Worm (Caenorhabditis elegans) whole organism, L2 larva: ENCODE results near the gene T22B7.22.

Source experiments
- C34F6.9 ChIP-seq: fragments of 150-350 bp; optimal IDR thresholded peaks from 2 replicates; lab custom pipeline; 2014; ENCODE audit warnings: missing biosample characterization, missing genetic modification characterization
- F13H6.1 ChIP-seq: sonication (generic microtip); optimal IDR thresholded peaks from 2 replicates; lab custom pipeline; 2016; ENCODE audit warnings: missing genetic modification characterization, missing compliant biosample characterization
- R02D3.7 ChIP-seq: fragments of 150-350 bp; optimal IDR thresholded peaks from 2 replicates; lab custom pipeline; 2014; ENCODE audit warnings: missing biosample characterization, missing genetic modification characterization
- Y55F3AM.14 ChIP-seq: fragments of 200-800 bp; sonication (Bioruptor generic); optimal IDR thresholded peaks from 2 replicates; lab custom pipeline; 2018; ENCODE audit warnings: mild to moderate bottlenecking, missing genetic modification characterization, missing compliant biosample characterization
- ZK546.5 ChIP-seq: sonication (generic microtip); optimal IDR thresholded peaks from 2 replicates; lab custom pipeline; 2017; ENCODE audit warnings: missing biosample characterization, missing genetic modification characterization
- alr-1 ChIP-seq: fragments of 150-350 bp; optimal IDR thresholded peaks from 2 replicates; lab custom pipeline; 2014; ENCODE audit warnings: missing biosample characterization, missing genetic modification characterization
- aly-2 ChIP-seq: fragments of 150-350 bp; optimal IDR thresholded peaks from 2 replicates; lab custom pipeline; 2014; ENCODE audit warnings: missing biosample characterization, missing genetic modification characterization
- ama-1 ChIP-seq: fragments of 150-350 bp; optimal IDR thresholded peaks from 2 replicates; lab custom pipeline; 2018; ENCODE audit warnings: inconsistent platforms
- blmp-1 ChIP-seq: sonication (generic microtip); optimal IDR thresholded peaks from 2 replicates; lab custom pipeline; 2017; ENCODE audit warnings: missing genetic modification characterization, mild to moderate bottlenecking, missing compliant biosample characterization, antibody characterized with exemption, moderate library complexity; ENCODE audit not compliant: insufficient read depth
- ceh-16 ChIP-seq: fragments of 150-350 bp; optimal IDR thresholded peaks from 2 replicates; lab custom pipeline; 2014; ENCODE audit warnings: missing biosample characterization, missing genetic modification characterization
- ceh-82 ChIP-seq: fragments of 150-350 bp; optimal IDR thresholded peaks from 2 replicates; lab custom pipeline; 2014; ENCODE audit warnings: missing biosample characterization, missing genetic modification characterization
- crh-2 ChIP-seq: sonication (generic microtip); optimal IDR thresholded peaks from 2 replicates; lab custom pipeline; 2017; ENCODE audit warnings: missing biosample characterization, missing genetic modification characterization
- dmd-4 ChIP-seq: sonication (generic microtip); optimal IDR thresholded peaks from 2 replicates; lab custom pipeline; 2017; ENCODE audit warnings: missing biosample characterization, missing genetic modification characterization
- egl-27 ChIP-seq: sonication (generic microtip); optimal IDR thresholded peaks from 3 replicates; lab custom pipeline; 2017; ENCODE audit warnings: missing biosample characterization, missing genetic modification reagents, missing genetic modification characterization
- elt-1 ChIP-seq: fragments of 150-350 bp; optimal IDR thresholded peaks from 2 replicates; lab custom pipeline; 2014; ENCODE audit warnings: missing biosample characterization, missing genetic modification characterization
- elt-3 ChIP-seq: sonication (generic microtip); optimal IDR thresholded peaks from 2 replicates; lab custom pipeline; 2017; ENCODE audit warnings: missing biosample characterization, missing genetic modification characterization
- fos-1 ChIP-seq: fragments of 150-350 bp; optimal IDR thresholded peaks from 2 replicates; lab custom pipeline; 2014; ENCODE audit warnings: missing biosample characterization, missing genetic modification characterization
- gmeb-1 ChIP-seq: fragments of 150-350 bp; optimal IDR thresholded peaks from 2 replicates; lab custom pipeline; 2014; ENCODE audit warnings: missing biosample characterization, missing genetic modification characterization
- lin-11 ChIP-seq: fragments of 150-350 bp; sonication (generic microtip); optimal IDR thresholded peaks from 2 replicates; lab custom pipeline; 2014; ENCODE audit warnings: missing biosample characterization, missing genetic modification characterization, inconsistent platforms, mixed read lengths
- lin-13 ChIP-seq: fragments of 150-350 bp; optimal IDR thresholded peaks from 2 replicates; lab custom pipeline; 2014; ENCODE audit warnings: missing biosample characterization, missing genetic modification reagents, missing genetic modification characterization
- lin-39 ChIP-seq: fragments of 150-350 bp; optimal IDR thresholded peaks from 2 replicates; lab custom pipeline; 2014; ENCODE audit warnings: missing biosample characterization, missing genetic modification reagents, missing genetic modification characterization
- lsy-2 ChIP-seq, 2 experiments: fragments of 150-350 bp in 1 of 2; sonication (generic microtip) in 1 of 2; optimal IDR thresholded peaks; 2 replicates each; lab custom pipeline; 2014 to 2017; ENCODE audit warnings: missing biosample characterization in 2 of 2, missing genetic modification characterization in 2 of 2
- mab-5 ChIP-seq: fragments of 150-350 bp; optimal IDR thresholded peaks from 2 replicates; lab custom pipeline; 2014; ENCODE audit warnings: missing biosample characterization, missing genetic modification characterization
- mbf-1 ChIP-seq: sonication (generic microtip); optimal IDR thresholded peaks from 2 replicates; lab custom pipeline; 2017; ENCODE audit warnings: missing biosample characterization, missing genetic modification characterization
- mdl-1 ChIP-seq, 2 experiments: fragments of 150-350 bp in 1 of 2; sonication (generic microtip) in 1 of 2; optimal IDR thresholded peaks; 2 replicates each; lab custom pipeline; 2017; ENCODE audit warnings: missing biosample characterization in 2 of 2, missing genetic modification characterization in 2 of 2
- nhr-10 ChIP-seq: sonication (generic microtip); optimal IDR thresholded peaks from 2 replicates; lab custom pipeline; 2017; ENCODE audit warnings: missing biosample characterization, missing genetic modification characterization
- nhr-11 ChIP-seq: fragments of 150-350 bp; optimal IDR thresholded peaks from 2 replicates; lab custom pipeline; 2014; ENCODE audit warnings: missing biosample characterization, missing genetic modification characterization
- nhr-12 ChIP-seq: fragments of 150-350 bp; optimal IDR thresholded peaks from 2 replicates; lab custom pipeline; 2014; ENCODE audit warnings: missing biosample characterization, missing genetic modification characterization
- nhr-129 ChIP-seq: fragments of 150-350 bp; optimal IDR thresholded peaks from 2 replicates; lab custom pipeline; 2014; ENCODE audit warnings: missing biosample characterization, missing genetic modification characterization
- nhr-21 ChIP-seq: fragments of 150-350 bp; optimal IDR thresholded peaks from 2 replicates; lab custom pipeline; 2014; ENCODE audit warnings: missing biosample characterization, missing genetic modification characterization
- nhr-23 ChIP-seq: fragments of 150-350 bp; optimal IDR thresholded peaks from 2 replicates; lab custom pipeline; 2014; ENCODE audit warnings: missing biosample characterization, missing genetic modification reagents, missing genetic modification characterization
- nhr-237 ChIP-seq: fragments of 150-350 bp; optimal IDR thresholded peaks from 2 replicates; lab custom pipeline; 2014; ENCODE audit warnings: missing biosample characterization, missing genetic modification characterization
- nhr-25 ChIP-seq: fragments of 150-350 bp; sonication (generic microtip); optimal IDR thresholded peaks from 3 replicates; lab custom pipeline; 2014; ENCODE audit warnings: missing biosample characterization, missing genetic modification characterization
- nhr-6 ChIP-seq: fragments of 150-350 bp; optimal IDR thresholded peaks from 2 replicates; lab custom pipeline; 2014; ENCODE audit warnings: missing biosample characterization, missing genetic modification characterization
- nhr-77 ChIP-seq: fragments of 150-350 bp; optimal IDR thresholded peaks from 2 replicates; lab custom pipeline; 2014; ENCODE audit warnings: missing biosample characterization, missing genetic modification characterization
- peb-1 ChIP-seq: fragments of 150-350 bp; optimal IDR thresholded peaks from 2 replicates; lab custom pipeline; 2014; ENCODE audit warnings: missing biosample characterization, missing genetic modification characterization
- sem-4 ChIP-seq: fragments of 150-350 bp; optimal IDR thresholded peaks from 2 replicates; lab custom pipeline; 2014; ENCODE audit warnings: missing biosample characterization, missing genetic modification reagents, missing genetic modification characterization
- skn-1 ChIP-seq: sonication (generic microtip); optimal IDR thresholded peaks from 2 replicates; lab custom pipeline; 2017; ENCODE audit warnings: missing biosample characterization, missing genetic modification characterization
- sma-3 ChIP-seq: sonication (generic microtip); optimal IDR thresholded peaks from 2 replicates; lab custom pipeline; 2016; ENCODE audit warnings: missing genetic modification reagents, missing genetic modification characterization, missing compliant biosample characterization
- snpc-4 ChIP-seq: fragments of 150-350 bp; optimal IDR thresholded peaks from 2 replicates; lab custom pipeline; 2014; ENCODE audit warnings: missing biosample characterization, missing genetic modification characterization
- unc-39 ChIP-seq: fragments of 150-350 bp; optimal IDR thresholded peaks from 2 replicates; lab custom pipeline; 2014; ENCODE audit warnings: missing biosample characterization, missing genetic modification characterization
- unc-55 ChIP-seq: fragments of 150-350 bp; sonication (generic microtip); optimal IDR thresholded peaks from 3 replicates; lab custom pipeline; 2014; ENCODE audit warnings: missing biosample characterization, missing genetic modification reagents, missing genetic modification characterization
- unc-62 ChIP-seq: fragments of 150-350 bp; optimal IDR thresholded peaks from 2 replicates; lab custom pipeline; 2014; ENCODE audit warnings: missing biosample characterization, missing genetic modification reagents, missing genetic modification characterization
- zag-1 ChIP-seq: fragments of 150-350 bp; optimal IDR thresholded peaks from 2 replicates; lab custom pipeline; 2014; ENCODE audit warnings: missing biosample characterization, missing genetic modification characterization
- ztf-1 ChIP-seq: fragments of 200-800 bp; sonication (Bioruptor generic); conservative IDR thresholded peaks from 2 replicates; pipeline ENCODE4 v1.3.6; 2022; ENCODE audit warnings: missing genetic modification characterization, missing compliant biosample characterization
- ztf-11 ChIP-seq: sonication (generic microtip); optimal IDR thresholded peaks from 2 replicates; lab custom pipeline; 2017; ENCODE audit warnings: missing biosample characterization, missing genetic modification characterization
- ztf-4 ChIP-seq: fragments of 150-350 bp; optimal IDR thresholded peaks from 2 replicates; lab custom pipeline; 2014; ENCODE audit warnings: missing biosample characterization, missing genetic modification characterization

The T22B7.22 gene

DNA sequence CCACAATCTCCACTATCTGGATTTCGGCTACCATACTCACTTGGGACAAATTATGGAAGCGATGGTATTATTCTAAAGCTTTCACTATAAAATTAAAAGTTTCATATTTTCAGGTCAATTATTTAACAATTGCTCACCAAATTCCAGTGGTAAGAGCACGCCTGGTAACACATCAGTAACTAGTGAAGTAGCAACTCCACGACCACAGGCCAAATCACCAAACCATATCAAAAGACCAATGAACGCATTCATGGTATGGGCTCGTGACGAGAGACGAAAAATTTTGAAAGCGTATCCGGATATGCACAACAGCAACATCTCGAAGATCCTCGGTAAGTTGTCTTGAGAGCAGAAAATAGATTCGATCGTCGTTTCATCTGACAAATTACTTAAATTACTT lies 12.8 kb downstream of the T22B7.22 start:
- TF ChIP-seq fos-1 (no peak), elt-1 (tag; lab: Kevin White, UChicago) (no peak), elt-3 (tag; lab: Kevin White, UChicago) (no peak), alr-1 (tag; lab: Kevin White, UChicago) (no peak), nhr-129 (tag; lab: Kevin White, UChicago) (no peak), sem-4 (tag; lab: Kevin White, UChicago) (no peak), nhr-6 (tag; lab: Kevin White, UChicago) (no peak), nhr-77 (no peak), nhr-21 (tag; lab: Kevin White, UChicago) (no peak), mbf-1 (tag; lab: Kevin White, UChicago) (no peak), ceh-82 (no peak)

DNA sequence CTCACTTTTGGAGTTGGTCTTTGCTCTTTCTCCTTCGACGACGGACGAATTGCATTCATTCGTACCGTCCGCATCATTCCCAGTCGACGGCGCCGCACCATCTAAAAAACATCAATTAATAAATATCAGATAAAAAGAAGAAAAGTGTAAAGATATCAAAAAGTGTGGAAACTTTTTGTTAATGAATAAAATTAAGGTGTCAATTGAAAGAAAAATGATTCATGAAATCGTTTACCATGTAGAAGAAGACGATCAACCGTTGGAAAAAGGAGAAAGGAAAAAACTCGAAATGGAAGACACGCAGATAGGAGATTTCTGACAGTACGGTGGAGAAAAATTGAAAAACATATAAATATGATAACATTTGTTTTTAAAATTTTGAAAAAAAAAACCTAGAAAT lies 20.4 kb downstream of the T22B7.22 start, which contains the start of gene set-19:
set-19 (minus strand) TSS at position 101 of the 400 bp plus-strand sequence.
- TF ChIP-seq unc-55 (no peak), nhr-77 (no peak), alr-1 (tag; lab: Kevin White, UChicago) (no peak), zag-1 (tag; lab: Kevin White, UChicago) (no peak), mdl-1 (tag; optimal IDR thresholded peaks at IDR 0.05; lab: Kevin White, UChicago) (no peak), elt-1 (tag; lab: Kevin White, UChicago) (no peak), nhr-11 (tag; lab: Kevin White, UChicago) (no peak), ztf-1 (GFP tag; lab: Robert Waterston, UW) (no peak), egl-27 (tag; lab: Kevin White, UChicago) (no peak), ama-1 (lab: Kevin White, UChicago) (no peak), nhr-21 (tag; lab: Kevin White, UChicago) (no peak), sem-4 (tag; lab: Kevin White, UChicago) (no peak), R02D3.7 (no peak), nhr-12 (no peak), nhr-237 (tag; lab: Kevin White, UChicago) (no peak), lin-13 (no peak), elt-3 (tag; lab: Kevin White, UChicago) (no peak), ztf-4 (no peak)

DNA sequence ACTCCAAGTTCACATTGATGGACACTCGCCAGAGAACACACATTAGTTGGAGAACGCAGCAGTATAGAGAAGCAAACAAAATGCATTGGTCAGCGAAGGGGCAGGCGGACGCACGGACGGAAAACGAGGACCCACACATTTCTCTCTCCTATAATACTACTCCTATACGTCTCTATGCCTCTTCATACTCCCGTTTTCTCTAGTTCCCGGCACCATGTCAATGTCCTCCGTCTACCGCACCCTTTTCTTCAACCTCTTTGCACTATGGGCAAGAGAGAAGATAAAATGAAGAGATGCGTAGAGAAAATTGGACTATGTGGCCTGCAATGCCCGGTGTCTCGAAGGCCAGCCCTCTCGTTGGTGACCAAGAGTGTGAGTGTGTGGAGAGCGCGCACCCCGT lies 26.3 kb downstream of the T22B7.22 start, which contains the start of gene set-20:
set-20 (minus strand) TSS at position 94 of the 400 bp plus-strand sequence.
- TF ChIP-seq crh-2, result peak; percentile 47
- TF ChIP-seq ztf-11 (tag; lab: Kevin White, UChicago), result no peak
- TF ChIP-seq lin-11, result peak; percentile 34
- TF ChIP-seq nhr-23 (tag; lab: Kevin White, UChicago), result no peak
- TF ChIP-seq alr-1 (tag; lab: Kevin White, UChicago), result no peak
- peak in 1 of 2 experiments; percentile 7 for TF ChIP-seq lsy-2 (tag; optimal IDR thresholded peaks at IDR 0.05; lab: Kevin White, UChicago)
- no peak for TF ChIP-seq nhr-237 (tag; lab: Kevin White, UChicago)
- TF ChIP-seq skn-1, result no peak
- TF ChIP-seq elt-1 (tag; lab: Kevin White, UChicago), result no peak
- TF ChIP-seq zag-1 (tag; lab: Kevin White, UChicago), result peak; percentile 64
- no peak for TF ChIP-seq lin-39
- peak; percentile 81 for TF ChIP-seq nhr-129 (tag; lab: Kevin White, UChicago)
- no peak for TF ChIP-seq aly-2
- TF ChIP-seq sma-3, result peak; percentile 57
- peak; percentile 66 for TF ChIP-seq C34F6.9 (tag; lab: Kevin White, UChicago)
- no peak for TF ChIP-seq snpc-4
- no peak for TF ChIP-seq nhr-10 (tag; lab: Kevin White, UChicago)
- TF ChIP-seq nhr-77, result no peak
- TF ChIP-seq peb-1 (tag; lab: Kevin White, UChicago), result peak; percentile 57
- no peak for TF ChIP-seq unc-39
- TF ChIP-seq unc-55, result no peak
- peak; percentile 16 for TF ChIP-seq sem-4 (tag; lab: Kevin White, UChicago)
- TF ChIP-seq mdl-1 (tag; optimal IDR thresholded peaks at IDR 0.05; lab: Kevin White, UChicago), result peak; percentile 46 to 52
- peak; percentile 33 for TF ChIP-seq nhr-6 (tag; lab: Kevin White, UChicago)
- peak; percentile 59 for TF ChIP-seq mab-5 (tag; lab: Kevin White, UChicago)
- no peak for TF ChIP-seq ztf-1 (GFP tag; lab: Robert Waterston, UW)
- TF ChIP-seq elt-3 (tag; lab: Kevin White, UChicago), result no peak
- TF ChIP-seq blmp-1 (tag; lab: Kevin White, UChicago), result peak; percentile 31
- TF ChIP-seq nhr-21 (tag; lab: Kevin White, UChicago), result peak; percentile 66
- TF ChIP-seq nhr-25, result no peak
- TF ChIP-seq F13H6.1 (tag; lab: Kevin White, UChicago), result peak; percentile 90
- peak; percentile 79 for TF ChIP-seq fos-1
- no peak for TF ChIP-seq R02D3.7
- TF ChIP-seq dmd-4, result no peak
- no peak for TF ChIP-seq ZK546.5 (tag; lab: Kevin White, UChicago)
- no peak for TF ChIP-seq nhr-11 (tag; lab: Kevin White, UChicago)
- TF ChIP-seq mbf-1 (tag; lab: Kevin White, UChicago), result no peak
- TF ChIP-seq unc-62 (GFP tag; lab: Kevin White, UChicago), result no peak
- TF ChIP-seq ceh-16, result no peak
- TF ChIP-seq ama-1 (lab: Kevin White, UChicago), result no peak
- TF ChIP-seq gmeb-1 (tag; lab: Kevin White, UChicago), result no peak
- TF ChIP-seq lin-13, result no peak
- no peak for TF ChIP-seq Y55F3AM.14 (GFP tag; lab: Kevin White, UChicago)
- TF ChIP-seq egl-27 (tag; lab: Kevin White, UChicago), result peak; percentile 76
- TF ChIP-seq ceh-82, result no peak
